Fruit fly (Drosophila melanogaster): ENCODE results near the gene CG15408.

DNA sequence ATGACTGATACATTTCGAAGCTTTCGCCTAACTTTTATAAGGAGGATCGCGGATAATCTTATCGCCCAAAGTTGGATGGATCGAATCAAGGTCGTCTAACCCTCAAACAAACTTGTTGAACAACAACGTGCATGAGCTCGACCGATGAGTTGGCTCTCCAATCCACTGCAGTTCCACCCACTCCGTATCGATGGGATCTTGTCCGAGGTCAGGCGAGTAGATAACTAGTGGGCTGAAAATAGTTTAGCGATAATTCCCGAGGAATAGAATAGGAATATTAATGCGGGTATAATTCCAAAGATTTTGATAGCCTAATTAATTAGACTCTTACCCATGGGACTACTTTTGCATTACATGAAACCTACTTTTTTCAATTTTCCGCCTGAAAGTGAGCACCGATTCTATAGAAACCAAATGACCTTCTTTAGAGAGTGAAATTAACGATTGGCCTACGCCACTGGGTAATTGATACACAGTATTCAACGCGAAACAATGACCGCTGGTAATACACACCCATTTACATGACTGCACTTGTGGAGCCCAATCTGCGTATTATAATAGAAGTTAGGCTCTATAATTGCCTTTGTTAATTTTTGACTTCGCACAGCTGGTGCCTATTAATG, 38.8 kb upstream of the CG15408 start:
- TF ChIP-seq psq (optimal IDR thresholded peaks at IDR 0.05), result no peak
- TF ChIP-seq h (optimal IDR thresholded peaks at IDR 0.05), result no peak
- TF ChIP-seq ttk (optimal IDR thresholded peaks at IDR 0.05), result no peak
- TF ChIP-seq insv (optimal IDR thresholded peaks at IDR 0.05), result no peak
